Worm (Caenorhabditis elegans) whole organism, mixed stage, embryonic: ENCODE data around the gene pals-27.

Experiments
- ceh-39 ChIP-seq: fragments of 150-350 bp; optimal IDR thresholded peaks from 2 replicates; lab custom pipeline; 2014; ENCODE audit warnings: missing biosample characterization, missing genetic modification characterization
- cnd-1 ChIP-seq: fragments of 200-800 bp; sonication (Bioruptor generic); optimal IDR thresholded peaks from 2 replicates; lab custom pipeline; 2018; ENCODE audit warnings: mild to moderate bottlenecking, missing genetic modification characterization, missing compliant biosample characterization
- drap-1 ChIP-seq: fragments of 200-800 bp; sonication (Bioruptor generic); optimal IDR thresholded peaks from 3 replicates; lab custom pipeline; 2018; ENCODE audit warnings: mild to moderate bottlenecking, missing genetic modification characterization, missing compliant biosample characterization
- elt-3 ChIP-seq: fragments of 150-350 bp; optimal IDR thresholded peaks from 2 replicates; lab custom pipeline; 2014; ENCODE audit warnings: missing biosample characterization, missing genetic modification characterization
- lsy-2 ChIP-seq: fragments of 150-350 bp; optimal IDR thresholded peaks from 2 replicates; lab custom pipeline; 2014; ENCODE audit warnings: missing biosample characterization, missing genetic modification characterization
- mep-1 ChIP-seq: fragments of 150-350 bp; optimal IDR thresholded peaks from 2 replicates; lab custom pipeline; 2017; ENCODE audit warnings: missing biosample characterization, missing genetic modification reagents, missing genetic modification characterization, inconsistent platforms
- nhr-237 ChIP-seq: fragments of 150-350 bp; optimal IDR thresholded peaks from 2 replicates; lab custom pipeline; 2014; ENCODE audit warnings: missing biosample characterization, missing genetic modification characterization
- pha-4 ChIP-seq: fragments of 150-350 bp; optimal IDR thresholded peaks from 2 replicates; lab custom pipeline; 2018; ENCODE audit warnings: missing biosample characterization, missing genetic modification reagents, missing genetic modification characterization
- snpc-4 ChIP-seq: fragments of 150-350 bp; optimal IDR thresholded peaks from 2 replicates; lab custom pipeline; 2014; ENCODE audit warnings: missing biosample characterization, missing genetic modification characterization
- tbx-8 ChIP-seq: fragments of 200-800 bp; sonication (Bioruptor generic); optimal IDR thresholded peaks from 2 replicates; lab custom pipeline; 2018; ENCODE audit warnings: mild to moderate bottlenecking, missing genetic modification characterization, moderate library complexity, missing compliant biosample characterization

- no peak for TF ChIP-seq tbx-8 (GFP tag; lab: Kevin White, UChicago)
- TF ChIP-seq snpc-4: no peak
- TF ChIP-seq drap-1 (GFP tag; lab: Kevin White, UChicago): no peak
- no peak for TF ChIP-seq pha-4
- no peak for TF ChIP-seq cnd-1
- no peak for TF ChIP-seq lsy-2 (tag; lab: Kevin White, UChicago)
- no peak for TF ChIP-seq elt-3
- no peak for TF ChIP-seq ceh-39 (tag; lab: Kevin White, UChicago)
- no peak for TF ChIP-seq mep-1 (tag; lab: Kevin White, UChicago)
- TF ChIP-seq nhr-237: no peak
These were observed 31.7 kb downstream of the pals-27 start, which contains the start of gene mpc-1 for ce11 chrIII:4413099-4413498.
